Fruit fly (Drosophila melanogaster) whole organism, pupa: Measurements from ENCODE around the gene bap.

ENCODE experiments used
- CG12605 ChIP-seq: fragments of 200-800 bp; sonication (Bioruptor generic); IDR thresholded peaks from 2 replicates; pipeline ENCODE4 v1.3.6; 2022; ENCODE audit warnings: missing biosample characterization, missing genetic modification characterization
- CG13204 ChIP-seq: fragments of 200-800 bp; sonication (Bioruptor generic); optimal IDR thresholded peaks from 2 replicates; lab custom pipeline; 2018; ENCODE audit warnings: missing biosample characterization, mild to moderate bottlenecking, missing genetic modification characterization, moderate library complexity
- CG15710 ChIP-seq: fragments of 200-800 bp; sonication (Bioruptor generic); optimal IDR thresholded peaks from 2 replicates; lab custom pipeline; 2018; ENCODE audit warnings: missing biosample characterization, mild to moderate bottlenecking, missing genetic modification characterization, moderate library complexity
- CG17806 ChIP-seq: fragments of 200-800 bp; sonication (Bioruptor generic); optimal IDR thresholded peaks from 2 replicates; lab custom pipeline; 2018; ENCODE audit warnings: missing biosample characterization, mild to moderate bottlenecking, missing genetic modification characterization, moderate library complexity
- CG32121 ChIP-seq: fragments of 200-800 bp; sonication (Bioruptor generic); IDR thresholded peaks from 2 replicates; pipeline ENCODE4 v1.3.6; 2022; ENCODE audit warnings: missing biosample characterization, missing genetic modification characterization
- CG8159 ChIP-seq: fragments of 200-800 bp; sonication (Bioruptor generic); optimal IDR thresholded peaks from 3 replicates; lab custom pipeline; 2018; ENCODE audit warnings: missing biosample characterization, mild to moderate bottlenecking, missing genetic modification characterization, moderate library complexity
- D1 ChIP-seq: fragments of 200-800 bp; sonication (Bioruptor generic); optimal IDR thresholded peaks from 2 replicates; lab custom pipeline; 2018; ENCODE audit warnings: missing biosample characterization, mild to moderate bottlenecking, missing genetic modification characterization, moderate library complexity
- EcR ChIP-seq: fragments of 200-800 bp; sonication (Bioruptor generic); optimal IDR thresholded peaks from 3 replicates; lab custom pipeline; 2019; ENCODE audit warnings: missing biosample characterization, missing genetic modification characterization, mild to moderate bottlenecking, moderate library complexity, missing genetic modification reagents
- Ets98B ChIP-seq: fragments of 200-800 bp; sonication (Bioruptor generic); IDR thresholded peaks from 2 replicates; pipeline ENCODE4 v1.3.6; 2022; ENCODE audit warnings: missing biosample characterization, missing genetic modification characterization
- Pif1B ChIP-seq: fragments of 200-800 bp; sonication (Bioruptor generic); optimal IDR thresholded peaks from 3 replicates; lab custom pipeline; 2016; ENCODE audit warnings: missing biosample characterization, missing genetic modification characterization
- Snoo ChIP-seq: fragments of 200-800 bp; sonication (Bioruptor generic); optimal IDR thresholded peaks from 3 replicates; lab custom pipeline; 2017; ENCODE audit warnings: missing biosample characterization, mild to moderate bottlenecking, missing genetic modification characterization, inconsistent platforms
- fd96Ca ChIP-seq: fragments of 200-800 bp; sonication (Bioruptor generic); IDR thresholded peaks from 3 replicates; pipeline ENCODE4 v1.3.6; 2022; ENCODE audit warnings: missing biosample characterization, missing genetic modification characterization
- rn ChIP-seq: fragments of 200-800 bp; sonication (Bioruptor generic); IDR thresholded peaks from 2 replicates; pipeline ENCODE4 v1.3.6; 2022; ENCODE audit warnings: missing biosample characterization, missing genetic modification characterization

dm6 chr3R:21406708-21407107 is 18.0 kb downstream of the bap start:
- no peak for TF ChIP-seq D1 (tag; lab: Kevin White, UChicago)
- no peak for TF ChIP-seq CG8159 (tag; lab: Kevin White, UChicago)
- TF ChIP-seq Pif1B (GFP tag; lab: Kevin White, UChicago): no peak
- no peak for TF ChIP-seq CG32121
- TF ChIP-seq CG15710 (tag; lab: Kevin White, UChicago): no peak
- no peak for TF ChIP-seq CG12605 (GFP tag; lab: Robert Waterston, UW)
- no peak for TF ChIP-seq fd96Ca
- TF ChIP-seq rn (GFP tag; lab: Robert Waterston, UW): no peak
- TF ChIP-seq Snoo (tag; lab: Kevin White, UChicago): no peak
- TF ChIP-seq CG13204: no peak
- TF ChIP-seq CG17806 (tag; lab: Kevin White, UChicago): no peak
- TF ChIP-seq EcR (GFP tag; lab: Kevin White, UChicago): no peak
- TF ChIP-seq Ets98B: no peak
